Fruit fly (Drosophila melanogaster) whole organism, pupa: ENCODE data around the gene PIG-L.

ENCODE experiments used
- CG14655 ChIP-seq: fragments of 200-800 bp; sonication (Bioruptor generic); optimal IDR thresholded peaks from 3 replicates; lab custom pipeline; 2017; ENCODE audit warnings: mild to moderate bottlenecking, missing biosample characterization, missing genetic modification reagents, missing genetic modification characterization
- CG17806 ChIP-seq: fragments of 200-800 bp; sonication (Bioruptor generic); optimal IDR thresholded peaks from 2 replicates; lab custom pipeline; 2018; ENCODE audit warnings: missing biosample characterization, mild to moderate bottlenecking, missing genetic modification characterization, moderate library complexity
- rn ChIP-seq: fragments of 200-800 bp; sonication (Bioruptor generic); IDR thresholded peaks from 2 replicates; pipeline ENCODE4 v1.3.6; 2022; ENCODE audit warnings: missing biosample characterization, missing genetic modification characterization

DNA sequence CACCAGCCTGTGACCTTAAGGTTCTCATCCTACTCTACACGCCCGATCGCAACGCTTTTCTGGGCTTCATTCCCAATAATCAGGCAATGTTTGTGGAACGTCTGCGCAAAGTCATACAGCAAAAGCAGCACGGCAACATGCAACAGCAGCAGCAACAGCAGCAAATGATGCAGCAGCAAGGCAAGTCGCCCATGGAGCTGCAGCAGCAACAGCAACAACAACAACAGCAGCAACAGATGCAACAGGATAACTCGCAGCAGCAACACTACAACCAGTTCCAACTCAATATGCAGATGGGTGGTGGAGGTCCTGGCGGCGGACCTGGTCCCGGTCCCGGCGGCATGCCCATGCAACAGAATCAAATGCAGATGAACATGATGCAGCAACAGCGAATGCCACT, 10.2 kb downstream of the PIG-L start:
- TF ChIP-seq CG14655 (GFP tag; lab: Kevin White, UChicago) (no peak), CG17806 (tag; lab: Kevin White, UChicago) (no peak), rn (GFP tag; lab: Robert Waterston, UW) (no peak)
